Worm (Caenorhabditis elegans) whole organism, early embryonic: ENCODE results near the gene srj-24.

Experiments
- B0310.2 ChIP-seq: sonication (generic microtip); optimal IDR thresholded peaks from 2 replicates; lab custom pipeline; 2016; ENCODE audit warnings: mild to moderate bottlenecking, missing genetic modification characterization, missing compliant biosample characterization
- F13C5.2 ChIP-seq: sonication (generic microtip); optimal IDR thresholded peaks from 2 replicates; lab custom pipeline; 2017; ENCODE audit warnings: mild to moderate bottlenecking, missing genetic modification characterization, inconsistent platforms, missing compliant biosample characterization
- aly-1 ChIP-seq: sonication (generic microtip); optimal IDR thresholded peaks from 2 replicates; lab custom pipeline; 2016; ENCODE audit warnings: missing genetic modification characterization, missing compliant biosample characterization
- ama-1 ChIP-seq: fragments of 150-350 bp; optimal IDR thresholded peaks from 2 replicates; lab custom pipeline; 2014
- ceh-13 ChIP-seq: fragments of 200-800 bp; sonication (Bioruptor generic); optimal IDR thresholded peaks from 2 replicates; lab custom pipeline; 2018; ENCODE audit warnings: mild to moderate bottlenecking, missing genetic modification characterization, missing compliant biosample characterization
- ceh-36 ChIP-seq: sonication (generic microtip); optimal IDR thresholded peaks from 2 replicates; lab custom pipeline; 2016; ENCODE audit warnings: missing genetic modification characterization, inconsistent platforms, missing compliant biosample characterization
- ets-7 ChIP-seq: sonication (generic microtip); optimal IDR thresholded peaks from 2 replicates; lab custom pipeline; 2016; ENCODE audit warnings: missing genotype, missing genetic modification characterization, missing compliant biosample characterization
- flt-1 ChIP-seq: fragments of 200-800 bp; sonication (Bioruptor generic); IDR thresholded peaks from 2 replicates; pipeline ENCODE4 v1.3.6; 2022; ENCODE audit warnings: missing genetic modification characterization, missing compliant biosample characterization
- hmbx-1 ChIP-seq: sonication (generic microtip); optimal IDR thresholded peaks from 2 replicates; lab custom pipeline; 2016; ENCODE audit warnings: mild to moderate bottlenecking, missing genetic modification characterization, missing compliant biosample characterization
- hmg-4 ChIP-seq: fragments of 200-800 bp; sonication (Bioruptor generic); optimal IDR thresholded peaks from 2 replicates; lab custom pipeline; 2018; ENCODE audit warnings: mild to moderate bottlenecking, missing genetic modification characterization, missing compliant biosample characterization
- hnd-1 ChIP-seq: sonication (generic microtip); optimal IDR thresholded peaks from 2 replicates; lab custom pipeline; 2016; ENCODE audit warnings: missing genetic modification characterization, missing compliant biosample characterization
- pes-1 ChIP-seq: fragments of 200-800 bp; sonication (Bioruptor generic); IDR thresholded peaks from 2 replicates; pipeline ENCODE4 v1.3.6; 2022; ENCODE audit warnings: missing genetic modification reagents, missing genetic modification characterization, missing compliant biosample characterization
- scrt-1 ChIP-seq: fragments of 200-800 bp; sonication (Bioruptor generic); IDR thresholded peaks from 2 replicates; pipeline ENCODE4 v1.3.6; 2022; ENCODE audit warnings: missing genetic modification characterization, missing compliant biosample characterization
- sea-1 ChIP-seq: fragments of 200-800 bp; sonication (Bioruptor generic); conservative IDR thresholded peaks from 2 replicates; pipeline ENCODE4 v1.3.6; 2022; ENCODE audit warnings: missing genetic modification characterization, missing compliant biosample characterization
- tbx-11 ChIP-seq: fragments of 200-800 bp; sonication (Bioruptor generic); IDR thresholded peaks from 2 replicates; pipeline ENCODE4 v1.3.6; 2022; ENCODE audit warnings: missing genetic modification characterization, missing compliant biosample characterization
- tbx-37 ChIP-seq: fragments of 200-800 bp; sonication (Bioruptor generic); conservative IDR thresholded peaks from 2 replicates; pipeline ENCODE4 v1.3.6; 2022; ENCODE audit warnings: missing genetic modification reagents, missing genetic modification characterization, missing compliant biosample characterization
- tra-4 ChIP-seq: sonication (generic microtip); optimal IDR thresholded peaks from 2 replicates; lab custom pipeline; 2017; ENCODE audit warnings: missing genetic modification characterization, missing compliant biosample characterization

srj-24 gene

ce11 chrV:706449-706848 lies 32.2 kb downstream of the srj-24 start:
- TF ChIP-seq tbx-11 (GFP tag; lab: Robert Waterston, UW) (peak; percentile 27; the same call in 1 of the 2 replicates), scrt-1 (GFP tag; lab: Robert Waterston, UW) (peak; percentile 68; the same call in 1 of the 2 replicates), tbx-37 (GFP tag; lab: Robert Waterston, UW) (0 out of 2 replicates have a peak, but pooled peaks have one; percentile 4), flt-1 (GFP tag; lab: Robert Waterston, UW) (peak; percentile 37; the same call in 1 of the 2 replicates), pes-1 (GFP tag; lab: Robert Waterston, UW) (peak; percentile 78)

DNA sequence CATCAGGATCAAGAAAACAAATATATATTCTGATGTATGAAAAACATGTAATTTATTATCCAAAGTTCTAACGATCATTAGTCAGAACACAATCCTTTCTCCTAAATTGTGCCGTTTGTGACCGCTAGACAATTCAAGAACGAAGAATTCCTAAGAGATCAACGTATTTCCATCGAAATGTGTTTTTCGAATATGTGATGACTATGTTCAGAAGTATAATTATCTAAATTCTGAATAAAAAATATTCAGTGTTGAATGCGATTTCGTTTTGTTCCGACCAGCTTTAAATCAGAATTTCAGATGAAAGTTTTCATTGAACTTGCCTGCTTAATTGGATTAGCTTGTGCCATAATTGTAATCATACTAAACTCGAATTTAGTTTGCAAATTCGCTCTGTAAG lies 36.4 kb downstream of the srj-24 start, which contains the start of gene srbc-37:
TSS of gene srbc-37 (plus strand) at position 301 of the 400 bp plus-strand sequence.
- no peak for TF ChIP-seq ets-7 (tag; lab: Kevin White, UChicago)
- TF ChIP-seq tra-4 (tag; lab: Kevin White, UChicago): no peak
- TF ChIP-seq tbx-37 (GFP tag; lab: Robert Waterston, UW): no peak
- TF ChIP-seq hmg-4 (GFP tag; lab: Kevin White, UChicago): no peak
- TF ChIP-seq flt-1 (GFP tag; lab: Robert Waterston, UW): no peak
- no peak for TF ChIP-seq pes-1 (GFP tag; lab: Robert Waterston, UW)
- no peak for TF ChIP-seq hnd-1 (tag; lab: Kevin White, UChicago)
- TF ChIP-seq hmbx-1 (tag; lab: Kevin White, UChicago): no peak
- TF ChIP-seq F13C5.2 (tag; lab: Kevin White, UChicago): no peak
- no peak for TF ChIP-seq ceh-36 (tag; lab: Kevin White, UChicago)
- TF ChIP-seq B0310.2 (tag; lab: Kevin White, UChicago): no peak
- no peak for TF ChIP-seq ama-1 (lab: Kevin White, UChicago)
- TF ChIP-seq tbx-11 (GFP tag; lab: Robert Waterston, UW): no peak
- TF ChIP-seq aly-1 (tag; lab: Kevin White, UChicago): no peak
- TF ChIP-seq sea-1 (GFP tag; lab: Robert Waterston, UW): no peak

ce11 chrV:699489-700129 lies 39.1 kb downstream of the srj-24 start, which contains the start of the genes ugt-29 and srx-5:
TSS of gene ugt-29 (minus strand) at chrV:699589.
TSS of gene srx-5 (plus strand) at chrV:700079.
- TF ChIP-seq hmg-4 (GFP tag; lab: Kevin White, UChicago): no peak
- no peak for TF ChIP-seq ama-1 (lab: Kevin White, UChicago)
- no peak for TF ChIP-seq ceh-36 (tag; lab: Kevin White, UChicago)
- TF ChIP-seq tbx-37 (GFP tag; lab: Robert Waterston, UW): no peak
- no peak for TF ChIP-seq sea-1 (GFP tag; lab: Robert Waterston, UW)
- TF ChIP-seq tbx-11 (GFP tag; lab: Robert Waterston, UW): no peak
- no peak for TF ChIP-seq F13C5.2 (tag; lab: Kevin White, UChicago)
- no peak for TF ChIP-seq hmbx-1 (tag; lab: Kevin White, UChicago)
- no peak for TF ChIP-seq ets-7 (tag; lab: Kevin White, UChicago)

- TF ChIP-seq ceh-13 (GFP tag; lab: Kevin White, UChicago) (no peak), hnd-1 (tag; lab: Kevin White, UChicago) (no peak)
Observed at ce11 chrV:699051-699450, 39.6 kb downstream of the srj-24 start.

- TF ChIP-seq flt-1 (GFP tag; lab: Robert Waterston, UW) (no peak), scrt-1 (GFP tag; lab: Robert Waterston, UW) (no peak), hnd-1 (tag; lab: Kevin White, UChicago) (no peak), ceh-13 (GFP tag; lab: Kevin White, UChicago) (no peak), ama-1 (lab: Kevin White, UChicago) (no peak), hmbx-1 (tag; lab: Kevin White, UChicago) (no peak), B0310.2 (tag; lab: Kevin White, UChicago) (no peak), tbx-37 (GFP tag; lab: Robert Waterston, UW) (no peak), hmg-4 (GFP tag; lab: Kevin White, UChicago) (no peak), ets-7 (tag; lab: Kevin White, UChicago) (no peak), aly-1 (tag; lab: Kevin White, UChicago) (no peak), F13C5.2 (tag; lab: Kevin White, UChicago) (no peak), tra-4 (tag; lab: Kevin White, UChicago) (no peak), sea-1 (GFP tag; lab: Robert Waterston, UW) (no peak), pes-1 (GFP tag; lab: Robert Waterston, UW) (no peak), tbx-11 (GFP tag; lab: Robert Waterston, UW) (no peak), ceh-36 (tag; lab: Kevin White, UChicago) (no peak)
Observed at ce11 chrV:695914-696313, 42.8 kb downstream of the srj-24 start, which contains the start of gene srj-52. TSS of gene srj-52 (minus strand) at chrV:696014.

DNA sequence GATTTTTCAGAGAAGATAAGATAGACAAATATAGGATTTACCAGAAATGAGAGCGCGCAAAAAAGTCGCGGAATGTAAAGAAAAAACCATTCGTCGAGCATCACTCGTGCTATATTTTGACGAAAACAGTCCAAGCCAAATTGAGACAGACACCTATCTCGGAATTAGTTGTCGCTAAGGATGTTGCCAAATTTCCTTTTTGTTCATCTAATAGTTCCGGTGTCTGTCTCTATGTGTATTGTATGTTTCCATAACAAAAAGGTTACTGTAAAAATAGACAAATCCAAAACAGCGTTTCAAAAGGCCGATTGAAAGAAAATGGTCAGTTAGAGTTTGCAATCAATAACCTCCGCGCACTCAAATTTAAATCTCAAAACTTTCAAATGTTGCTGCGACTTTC lies 44.0 kb downstream of the srj-24 start, which contains the start of gene srj-53:
TSS of gene srj-53 (minus strand) at position 101 of the 400 bp plus-strand sequence.
- no peak for TF ChIP-seq flt-1 (GFP tag; lab: Robert Waterston, UW)
- no peak for TF ChIP-seq sea-1 (GFP tag; lab: Robert Waterston, UW)
- no peak for TF ChIP-seq hmg-4 (GFP tag; lab: Kevin White, UChicago)
- no peak for TF ChIP-seq scrt-1 (GFP tag; lab: Robert Waterston, UW)
- no peak for TF ChIP-seq ets-7 (tag; lab: Kevin White, UChicago)
- TF ChIP-seq pes-1 (GFP tag; lab: Robert Waterston, UW): no peak
- no peak for TF ChIP-seq hmbx-1 (tag; lab: Kevin White, UChicago)
- no peak for TF ChIP-seq F13C5.2 (tag; lab: Kevin White, UChicago)
- no peak for TF ChIP-seq ceh-36 (tag; lab: Kevin White, UChicago)
- no peak for TF ChIP-seq ama-1 (lab: Kevin White, UChicago)
- no peak for TF ChIP-seq tra-4 (tag; lab: Kevin White, UChicago)
- TF ChIP-seq tbx-37 (GFP tag; lab: Robert Waterston, UW): no peak
- TF ChIP-seq hnd-1 (tag; lab: Kevin White, UChicago): no peak
- TF ChIP-seq B0310.2 (tag; lab: Kevin White, UChicago): no peak
- TF ChIP-seq aly-1 (tag; lab: Kevin White, UChicago): no peak
- no peak for TF ChIP-seq ceh-13 (GFP tag; lab: Kevin White, UChicago)
